Worm (Caenorhabditis elegans) whole organism, L1 larva: ENCODE results near the gene his-35.

Experiments used
- aha-1 ChIP-seq: fragments of 150-350 bp; optimal IDR thresholded peaks from 2 replicates; lab custom pipeline; 2014; ENCODE audit warnings: missing biosample characterization, missing genetic modification characterization
- ceh-82 ChIP-seq, 3 experiments: fragments of 150-350 bp in 1 of 3; sonication (generic microtip) in 2 of 3; optimal IDR thresholded peaks; 2 replicates each; lab custom pipeline; 2014 to 2017; ENCODE audit warnings: missing biosample characterization in 3 of 3, missing genetic modification characterization in 3 of 3
- grh-1 ChIP-seq: fragments of 200-800 bp; sonication (Bioruptor generic); IDR thresholded peaks from 2 replicates; pipeline ENCODE4 v1.3.6; 2022; ENCODE audit warnings: missing genetic modification reagents, missing genetic modification characterization, missing compliant biosample characterization
- lin-35 ChIP-seq, 2 experiments: fragments of 150-350 bp; optimal IDR thresholded peaks; 2 replicates each; lab custom pipeline; 2014; ENCODE audit warnings: missing biosample characterization in 2 of 2, missing genetic modification characterization in 2 of 2, missing genetic modification reagents in 2 of 2
- nhr-28 ChIP-seq: fragments of 150-350 bp; optimal IDR thresholded peaks from 2 replicates; lab custom pipeline; 2014; ENCODE audit warnings: missing biosample characterization, missing genetic modification characterization
- unc-62 ChIP-seq: fragments of 150-350 bp; optimal IDR thresholded peaks from 2 replicates; lab custom pipeline; 2014; ENCODE audit warnings: missing biosample characterization, missing genetic modification reagents, missing genetic modification characterization
- ztf-4 ChIP-seq: fragments of 150-350 bp; optimal IDR thresholded peaks from 2 replicates; lab custom pipeline; 2014; ENCODE audit warnings: missing biosample characterization, missing genetic modification characterization

ce11 chrV:9541506-9541905 lies 3.6 kb downstream of the his-35 start, which contains the start of gene C50F4.16:
- TF ChIP-seq lin-35 (GFP tag; optimal IDR thresholded peaks at IDR 0.05; lab: Kevin White, UChicago): no peak
- TF ChIP-seq ceh-82 (tag; optimal IDR thresholded peaks at IDR 0.05; lab: Kevin White, UChicago): no peak
- no peak for TF ChIP-seq aha-1 (tag; lab: Kevin White, UChicago)
- TF ChIP-seq nhr-28 (tag; lab: Kevin White, UChicago): no peak
- no peak for TF ChIP-seq grh-1 (GFP tag; lab: Robert Waterston, UW)
- no peak for TF ChIP-seq unc-62 (GFP tag; lab: Kevin White, UChicago)
- no peak for TF ChIP-seq ztf-4 (tag; lab: Kevin White, UChicago)
